Fruit fly (Drosophila melanogaster) Kc167 (cell line): ENCODE results near the gene CG32271.

Source experiments
- Myc ChIP-seq: fragments of >200 bp; optimal IDR thresholded peaks from 2 replicates; lab custom pipeline; 2017; ENCODE audit warnings: missing external identifiers
- h ChIP-seq: fragments of >200 bp; optimal IDR thresholded peaks from 3 replicates; lab custom pipeline; 2018; ENCODE audit warnings: missing external identifiers
- insv ChIP-seq: fragments of >200 bp; optimal IDR thresholded peaks from 3 replicates; lab custom pipeline; 2018; ENCODE audit warnings: missing external identifiers
- psq ChIP-seq: fragments of >200 bp; optimal IDR thresholded peaks from 2 replicates; lab custom pipeline; 2017; ENCODE audit warnings: missing external identifiers
- ttk ChIP-seq: sonication (Bioruptor generic); optimal IDR thresholded peaks from 2 replicates; lab custom pipeline; 2017; ENCODE audit warnings: missing external identifiers

dm6 chr3L:3169107-3169506, 33.9 kb downstream of the CG32271 start, which contains the start of the genes CG32278 and CG32281:
- no peak for TF ChIP-seq ttk (lab: Kevin White, UChicago)
- no peak for TF ChIP-seq psq (lab: Kevin White, UChicago)
- TF ChIP-seq h (lab: Kevin White, UChicago) = no peak
- no peak for TF ChIP-seq Myc (lab: Kevin White, UChicago)
- no peak for TF ChIP-seq insv
